Fruit fly (Drosophila melanogaster) whole organism, embryonic: Measurements from ENCODE around the gene pug.

Experiments
- CG12219 ChIP-seq: fragments of 200-800 bp; sonication (Bioruptor generic); optimal IDR thresholded peaks from 3 replicates; lab custom pipeline; 2018; ENCODE audit warnings: missing biosample characterization, mild to moderate bottlenecking, missing genetic modification characterization
- CG12299 ChIP-seq: fragments of 200-800 bp; sonication (Bioruptor generic); optimal IDR thresholded peaks from 2 replicates; lab custom pipeline; 2018; ENCODE audit warnings: missing biosample characterization, mild to moderate bottlenecking, missing genetic modification characterization
- CG13123 ChIP-seq: fragments of 200-800 bp; sonication (Bioruptor generic); optimal IDR thresholded peaks from 2 replicates; lab custom pipeline; 2016; ENCODE audit warnings: missing biosample characterization, missing genetic modification characterization
- CG15011 ChIP-seq: fragments of 200-800 bp; sonication (Bioruptor generic); optimal IDR thresholded peaks from 3 replicates; lab custom pipeline; 2018; ENCODE audit warnings: missing biosample characterization, mild to moderate bottlenecking, missing genetic modification characterization
- CG15514 ChIP-seq: fragments of 200-800 bp; sonication (Bioruptor generic); optimal IDR thresholded peaks from 3 replicates; lab custom pipeline; 2017; ENCODE audit warnings: missing biosample characterization, missing genetic modification characterization, mild to moderate bottlenecking, moderate library complexity, missing genetic modification reagents
- CG1603 ChIP-seq: fragments of 200-800 bp; sonication (Bioruptor generic); optimal IDR thresholded peaks from 2 replicates; lab custom pipeline; 2019; ENCODE audit warnings: missing biosample characterization, mild to moderate bottlenecking, missing genetic modification characterization, moderate library complexity
- CG18599 ChIP-seq: fragments of 200-800 bp; sonication (Bioruptor generic); optimal IDR thresholded peaks from 3 replicates; lab custom pipeline; 2017; ENCODE audit warnings: missing biosample characterization, missing genetic modification characterization, mild to moderate bottlenecking, moderate library complexity, missing genetic modification reagents
- CG2120 ChIP-seq: fragments of 200-800 bp; sonication (Bioruptor generic); optimal IDR thresholded peaks from 3 replicates; lab custom pipeline; 2016; ENCODE audit warnings: missing biosample characterization, missing genetic modification characterization
- CG30403 ChIP-seq: fragments of 200-800 bp; sonication (Bioruptor generic); optimal IDR thresholded peaks from 3 replicates; lab custom pipeline; 2016; ENCODE audit warnings: missing biosample characterization, missing genetic modification characterization
- CG3065 ChIP-seq: fragments of 200-800 bp; sonication (Bioruptor generic); optimal IDR thresholded peaks from 2 replicates; lab custom pipeline; 2016; ENCODE audit warnings: missing biosample characterization, missing genetic modification characterization
- CG3281 ChIP-seq: fragments of 200-800 bp; sonication (Bioruptor generic); optimal IDR thresholded peaks from 3 replicates; lab custom pipeline; 2017; ENCODE audit warnings: missing biosample characterization, mild to moderate bottlenecking, missing genetic modification characterization
- CG3407 ChIP-seq: fragments of 200-800 bp; sonication (Bioruptor generic); optimal IDR thresholded peaks from 2 replicates; lab custom pipeline; 2018; ENCODE audit warnings: missing biosample characterization, mild to moderate bottlenecking, missing genetic modification characterization
- CG34422 ChIP-seq: fragments of 200-800 bp; sonication (Bioruptor generic); IDR thresholded peaks from 3 replicates; pipeline ENCODE4 v1.3.6; 2022; ENCODE audit warnings: missing biosample characterization, missing genetic modification characterization
- CG3838 ChIP-seq: fragments of 200-800 bp; sonication (Bioruptor generic); optimal IDR thresholded peaks from 3 replicates; lab custom pipeline; 2016; ENCODE audit warnings: missing biosample characterization, missing genetic modification characterization
- CG42726 ChIP-seq: fragments of 200-800 bp; sonication (Bioruptor generic); IDR thresholded peaks from 2 replicates; pipeline ENCODE4 v1.3.6; 2022; ENCODE audit warnings: missing biosample characterization, missing genetic modification characterization; ENCODE audit not compliant: partially characterized antibody
- CG4854 ChIP-seq: fragments of 200-800 bp; sonication (Bioruptor generic); optimal IDR thresholded peaks from 2 replicates; lab custom pipeline; 2016; ENCODE audit warnings: missing biosample characterization, missing genetic modification characterization, inconsistent platforms
- CG6689 ChIP-seq: fragments of 200-800 bp; sonication (Bioruptor generic); IDR thresholded peaks from 2 replicates; pipeline ENCODE4 v1.3.6; 2022; ENCODE audit warnings: missing biosample characterization, missing genetic modification characterization
- CkIIα-i1 ChIP-seq: fragments of 200-800 bp; sonication (Bioruptor generic); IDR thresholded peaks from 2 replicates; pipeline ENCODE4 v1.3.6; 2022; ENCODE audit warnings: missing biosample characterization, missing genetic modification characterization
- CrebB ChIP-seq: fragments of 200-800 bp; sonication (Bioruptor generic); optimal IDR thresholded peaks from 3 replicates; lab custom pipeline; 2018; ENCODE audit warnings: missing biosample characterization, mild to moderate bottlenecking, missing genetic modification characterization
- D19A ChIP-seq: fragments of 200-800 bp; optimal IDR thresholded peaks from 3 replicates; lab custom pipeline; 2019; ENCODE audit warnings: missing biosample characterization, mild to moderate bottlenecking, missing genetic modification characterization, moderate library complexity
- Deaf1 ChIP-seq: fragments of 200-800 bp; optimal IDR thresholded peaks from 3 replicates; lab custom pipeline; 2019; ENCODE audit warnings: missing biosample characterization, mild to moderate bottlenecking, missing genetic modification characterization, moderate library complexity
- Dll ChIP-seq: fragments of 200-800 bp; sonication (Bioruptor generic); IDR thresholded peaks from 4 replicates; pipeline ENCODE4 v1.3.6; 2022; ENCODE audit warnings: missing biosample characterization, missing genetic modification characterization; ENCODE audit not compliant: partially characterized antibody
- Dp ChIP-seq: fragments of 200-800 bp; sonication (Bioruptor generic); optimal IDR thresholded peaks from 2 replicates; lab custom pipeline; 2018; ENCODE audit warnings: missing biosample characterization, mild to moderate bottlenecking, missing genetic modification characterization, moderate library complexity
- HLH54F ChIP-seq: fragments of 200-800 bp; sonication (Bioruptor generic); optimal IDR thresholded peaks from 3 replicates; lab custom pipeline; 2016; ENCODE audit warnings: missing biosample characterization, missing genetic modification characterization
- Hr3 ChIP-seq: fragments of 200-800 bp; sonication (Bioruptor generic); optimal IDR thresholded peaks from 3 replicates; lab custom pipeline; 2016; ENCODE audit warnings: missing biosample characterization, missing genetic modification characterization
- Meics ChIP-seq: fragments of 200-800 bp; sonication (Bioruptor generic); optimal IDR thresholded peaks from 2 replicates; lab custom pipeline; 2017; ENCODE audit warnings: missing biosample characterization, mild to moderate bottlenecking, missing genetic modification characterization
- Rfx ChIP-seq: fragments of 200-800 bp; sonication (Bioruptor generic); IDR thresholded peaks from 2 replicates; pipeline ENCODE4 v1.3.6; 2022; ENCODE audit warnings: missing biosample characterization, missing genetic modification characterization
- Ssrp ChIP-seq: fragments of 200-800 bp; sonication (Bioruptor generic); optimal IDR thresholded peaks from 2 replicates; lab custom pipeline; 2018; ENCODE audit warnings: missing biosample characterization, mild to moderate bottlenecking, missing genetic modification characterization, moderate library complexity
- Usf ChIP-seq: fragments of 200-800 bp; sonication (Bioruptor generic); optimal IDR thresholded peaks from 2 replicates; lab custom pipeline; 2017; ENCODE audit warnings: missing genotype, missing biosample characterization, missing genetic modification characterization
- Xbp1 ChIP-seq: fragments of 200-800 bp; sonication (Bioruptor generic); optimal IDR thresholded peaks from 3 replicates; lab custom pipeline; 2016; ENCODE audit warnings: missing biosample characterization, mild to moderate bottlenecking, missing genetic modification characterization
- ash1 ChIP-seq: fragments of 200-800 bp; sonication (Bioruptor generic); optimal IDR thresholded peaks from 2 replicates; lab custom pipeline; 2018; ENCODE audit warnings: missing biosample characterization, mild to moderate bottlenecking, missing genetic modification characterization
- cad ChIP-seq: fragments of >200 bp; optimal IDR thresholded peaks from 2 replicates; lab custom pipeline; 2017; ENCODE audit warnings: missing biosample characterization, missing genetic modification characterization
- cato ChIP-seq: fragments of 200-800 bp; sonication (Bioruptor generic); optimal IDR thresholded peaks from 2 replicates; lab custom pipeline; 2016; ENCODE audit warnings: missing biosample characterization, missing genetic modification characterization, borderline replicate concordance
- corto ChIP-seq: fragments of 200-800 bp; sonication (Bioruptor generic); optimal IDR thresholded peaks from 2 replicates; lab custom pipeline; 2016; ENCODE audit warnings: missing biosample characterization, mild to moderate bottlenecking, missing genetic modification characterization, moderate library complexity
- croc ChIP-seq: fragments of 200-800 bp; sonication (Bioruptor generic); conservative IDR thresholded peaks from 3 replicates; pipeline ENCODE4 v1.3.6; 2022; ENCODE audit warnings: missing biosample characterization, missing genetic modification characterization
- eve ChIP-seq, 2 experiments: fragments of >200 bp; optimal IDR thresholded peaks; 2 replicates each; lab custom pipeline; 2017; ENCODE audit warnings: missing biosample characterization in 2 of 2, missing genetic modification characterization in 2 of 2
- eyg ChIP-seq: fragments of 200-800 bp; sonication (Bioruptor generic); optimal IDR thresholded peaks from 3 replicates; lab custom pipeline; 2016; ENCODE audit warnings: missing biosample characterization, missing genetic modification characterization
- ind ChIP-seq: fragments of 200-800 bp; sonication (Bioruptor generic); optimal IDR thresholded peaks from 3 replicates; lab custom pipeline; 2016; ENCODE audit warnings: missing biosample characterization, missing genetic modification characterization
- kay ChIP-seq: fragments of 200-800 bp; sonication (Bioruptor generic); optimal IDR thresholded peaks from 2 replicates; lab custom pipeline; 2016; ENCODE audit warnings: missing biosample characterization, missing genetic modification characterization
- ken ChIP-seq: fragments of 200-800 bp; sonication (Bioruptor generic); IDR thresholded peaks from 3 replicates; pipeline ENCODE4 v1.3.6; 2022; ENCODE audit warnings: missing biosample characterization, missing genetic modification characterization
- lab ChIP-seq: fragments of 200-800 bp; sonication (Bioruptor generic); optimal IDR thresholded peaks from 3 replicates; lab custom pipeline; 2017; ENCODE audit warnings: missing biosample characterization, missing genetic modification characterization, mild to moderate bottlenecking, moderate library complexity, missing genetic modification reagents
- maf-S ChIP-seq: fragments of 200-800 bp; sonication (Bioruptor generic); optimal IDR thresholded peaks from 2 replicates; lab custom pipeline; 2016; ENCODE audit warnings: missing biosample characterization, missing genetic modification characterization
- mam ChIP-seq: fragments of 200-800 bp; sonication (Bioruptor generic); optimal IDR thresholded peaks from 3 replicates; lab custom pipeline; 2016; ENCODE audit warnings: missing biosample characterization, missing genetic modification characterization
- pum ChIP-seq: fragments of 200-800 bp; sonication (Bioruptor generic); optimal IDR thresholded peaks from 2 replicates; lab custom pipeline; 2016; ENCODE audit warnings: missing biosample characterization, missing genetic modification characterization
- shn ChIP-seq: fragments of 200-800 bp; sonication (Bioruptor generic); optimal IDR thresholded peaks from 3 replicates; lab custom pipeline; 2016; ENCODE audit warnings: missing biosample characterization, missing genetic modification characterization
- slbo ChIP-seq: fragments of 200-800 bp; sonication (Bioruptor generic); IDR thresholded peaks from 2 replicates; pipeline ENCODE4 v1.3.6; 2022; ENCODE audit warnings: missing biosample characterization, missing genetic modification characterization
- sob ChIP-seq: fragments of 200-800 bp; sonication (Bioruptor generic); IDR thresholded peaks from 2 replicates; pipeline ENCODE4 v1.3.6; 2022; ENCODE audit warnings: missing biosample characterization, missing genetic modification characterization
- stc ChIP-seq: fragments of 200-800 bp; sonication (Bioruptor generic); IDR thresholded peaks from 2 replicates; pipeline ENCODE4 v1.3.6; 2022; ENCODE audit warnings: missing biosample characterization, missing genetic modification characterization
- stwl ChIP-seq: fragments of 200-800 bp; sonication (Bioruptor generic); optimal IDR thresholded peaks from 3 replicates; lab custom pipeline; 2018; ENCODE audit warnings: missing biosample characterization, mild to moderate bottlenecking, missing genetic modification characterization, moderate library complexity
- unpg ChIP-seq: fragments of 200-800 bp; sonication (Bioruptor generic); optimal IDR thresholded peaks from 3 replicates; lab custom pipeline; 2018; ENCODE audit warnings: missing biosample characterization, mild to moderate bottlenecking, missing genetic modification characterization, moderate library complexity

Gene pug

dm6 chr3R:10726714-10727113 is 30.4 kb downstream of the pug start:
- TF ChIP-seq CG18599 (GFP tag; lab: Kevin White, UChicago) (peak; percentile 68), pum (no peak), CrebB (no peak), sob (GFP tag; lab: Robert Waterston, UW) (0 out of 2 replicates have a peak, but pooled peaks have one; percentile 23), CG15514 (GFP tag; lab: Kevin White, UChicago) (peak; percentile 9), lab (GFP tag; lab: Kevin White, UChicago) (peak; percentile 58), CG3281 (GFP tag; lab: Kevin White, UChicago) (peak; percentile 24), Meics (GFP tag; lab: Kevin White, UChicago) (peak; percentile 7), Deaf1 (tag; lab: Kevin White, UChicago) (no peak), Rfx (0 out of 2 replicates have a peak, but pooled peaks have one; percentile 30), Hr3 (no peak)

- TF ChIP-seq ash1 (GFP tag; lab: Kevin White, UChicago), result no peak
- no peak for TF ChIP-seq cad (GFP tag; lab: Kevin White, UChicago)
- TF ChIP-seq stwl (tag; lab: Kevin White, UChicago), result no peak
- no peak for TF ChIP-seq Usf (GFP tag; lab: Kevin White, UChicago)
- TF ChIP-seq kay (GFP tag; lab: Kevin White, UChicago), result no peak
- TF ChIP-seq unpg (GFP tag; lab: Kevin White, UChicago), result no peak
- TF ChIP-seq Dll, result no peak
- no peak for TF ChIP-seq cato (GFP tag; lab: Kevin White, UChicago)
- no peak for TF ChIP-seq CG3838 (GFP tag; lab: Kevin White, UChicago)
- TF ChIP-seq Dp (GFP tag; lab: Kevin White, UChicago), result no peak
- no peak for TF ChIP-seq HLH54F (GFP tag; lab: Kevin White, UChicago)
- TF ChIP-seq shn (GFP tag; lab: Kevin White, UChicago), result no peak
- TF ChIP-seq CG12219 (GFP tag; lab: Kevin White, UChicago), result no peak
- no peak for TF ChIP-seq CG3065 (GFP tag; lab: Kevin White, UChicago)
- TF ChIP-seq croc, result no peak
- no peak for TF ChIP-seq CG6689
- TF ChIP-seq CG4854 (GFP tag; lab: Kevin White, UChicago), result no peak
- TF ChIP-seq, all 482 proteins: peak for 0
These were observed 39.5 kb downstream of the pug start, which contains the start of gene tomboy20 for dm6 chr3R:10735857-10736256. Gene tomboy20 (minus strand): TSS chr3R:10735957.

dm6 chr3R:10747650-10748049 is 51.3 kb downstream of the pug start:
- no peak for TF ChIP-seq CG42726 (GFP tag; lab: Robert Waterston, UW)
- no peak for TF ChIP-seq corto (GFP tag; lab: Kevin White, UChicago)
- TF ChIP-seq mam (GFP tag; lab: Kevin White, UChicago), result peak; percentile 19
- no peak for TF ChIP-seq CG1603
- no peak for TF ChIP-seq ken (GFP tag; lab: Robert Waterston, UW)
- TF ChIP-seq CkIIα-i1 (GFP tag; lab: Robert Waterston, UW), result no peak
- TF ChIP-seq CG34422, result no peak
- no peak for TF ChIP-seq D19A
- TF ChIP-seq CG2120 (GFP tag; lab: Kevin White, UChicago), result peak; percentile 45
- TF ChIP-seq slbo (GFP tag; lab: Robert Waterston, UW), result peak; percentile 49; the same call in 1 of the 2 replicates
- TF ChIP-seq eyg (GFP tag; lab: Kevin White, UChicago), result no peak
- TF ChIP-seq eve (GFP tag; optimal IDR thresholded peaks at IDR 0.05; lab: Kevin White, UChicago), result no peak
- TF ChIP-seq CG12299 (tag; lab: Kevin White, UChicago), result no peak
- TF ChIP-seq CG13123, result no peak
- no peak for TF ChIP-seq CG3407 (GFP tag; lab: Kevin White, UChicago)
- no peak for TF ChIP-seq CG30403 (GFP tag; lab: Kevin White, UChicago)
- TF ChIP-seq stc (GFP tag; lab: Robert Waterston, UW), result 0 out of 2 replicates have a peak, but pooled peaks have one; percentile 13
- TF ChIP-seq Xbp1 (GFP tag; lab: Kevin White, UChicago), result peak; percentile 3
- TF ChIP-seq maf-S, result no peak
- no peak for TF ChIP-seq ind
- no peak for TF ChIP-seq CG15011 (GFP tag; lab: Kevin White, UChicago)
- TF ChIP-seq Ssrp, result no peak
